Worm (Caenorhabditis elegans): ENCODE data around the gene dhrs-4.
A peak's percentile ranks its signal among the peaks of the same experiment; 100 is the strongest.

The dhrs-4 gene

ce11 chrV:12950812-12951528 lies 28.6 kb downstream of the dhrs-4 start, which contains the start of the genes T16G1.9 and T16G1.18 (continued):
- TF ChIP-seq ceh-45 (GFP tag; IDR thresholded peaks at IDR 0.05) = no peak
- TF ChIP-seq sdc-2 (tag; optimal IDR thresholded peaks at IDR 0.05) = no peak
- no peak for TF ChIP-seq pat-9 (tag; optimal IDR thresholded peaks at IDR 0.05)
- no peak for TF ChIP-seq unc-3 (GFP tag; conservative IDR thresholded peaks at IDR 0.05)
- TF ChIP-seq unc-3 (tag; optimal IDR thresholded peaks at IDR 0.05) = no peak
- no peak for TF ChIP-seq hlh-13 (GFP tag; optimal IDR thresholded peaks at IDR 0.05)
- TF ChIP-seq pha-2 (tag; optimal IDR thresholded peaks at IDR 0.05) = no peak
- TF ChIP-seq dmd-4 (tag; optimal IDR thresholded peaks at IDR 0.05; ENCODE audit: borderline replicate concordance) = no peak
- no peak for TF ChIP-seq syd-9 (tag; optimal IDR thresholded peaks at IDR 0.05)
- no peak for TF ChIP-seq fkh-6 (tag; optimal IDR thresholded peaks at IDR 0.05)
- no peak for TF ChIP-seq ceh-18 (tag; optimal IDR thresholded peaks at IDR 0.05)
- TF ChIP-seq gmeb-2 (tag; optimal IDR thresholded peaks at IDR 0.05) = no peak

- TF ChIP-seq ceh-2 (tag; optimal IDR thresholded peaks at IDR 0.05) = peak; percentile 10
- no peak for TF ChIP-seq ceh-19 (GFP tag; optimal IDR thresholded peaks at IDR 0.05)
- TF ChIP-seq ets-4 (tag; optimal IDR thresholded peaks at IDR 0.05) = peak; percentile 1
- TF ChIP-seq ceh-31 (tag; optimal IDR thresholded peaks at IDR 0.05) = peak; percentile 4
- TF ChIP-seq npax-4 (tag; optimal IDR thresholded peaks at IDR 0.05) = no peak
Observed at ce11 chrV:12952287-12952686, 29.9 kb downstream of the dhrs-4 start, which contains the start of gene pqn-68. TSS of gene pqn-68 (plus strand) at chrV:12952636.

- no peak for TF ChIP-seq hlh-8 (tag; optimal IDR thresholded peaks at IDR 0.05)
- TF ChIP-seq eyg-1 (tag; optimal IDR thresholded peaks at IDR 0.05) = no peak
- TF ChIP-seq ref-2 (tag; optimal IDR thresholded peaks at IDR 0.05) = no peak
- no peak for TF ChIP-seq K02D7.2 (tag; optimal IDR thresholded peaks at IDR 0.05)
Observed at ce11 chrV:12953702-12954101, 31.3 kb downstream of the dhrs-4 start, which contains the start of gene eif-3.K. TSS of gene eif-3.K (plus strand) at chrV:12954002.

ce11 chrV:12954261-12954660 lies 31.9 kb downstream of the dhrs-4 start:
- no peak for TF ChIP-seq nhr-232 (tag; optimal IDR thresholded peaks at IDR 0.05)
- TF ChIP-seq hlh-13 (GFP tag; optimal IDR thresholded peaks at IDR 0.05) = no peak
- TF ChIP-seq ceh-6 (GFP tag; optimal IDR thresholded peaks at IDR 0.05) = no peak
- TF ChIP-seq ama-1 (optimal IDR thresholded peaks at IDR 0.05) = no peak
- no peak for TF ChIP-seq zip-5 (tag; optimal IDR thresholded peaks at IDR 0.05)
- no peak for TF ChIP-seq ref-2 (tag; optimal IDR thresholded peaks at IDR 0.05)

- TF ChIP-seq unc-55 (GFP tag; optimal IDR thresholded peaks at IDR 0.05) = no peak
- TF ChIP-seq pag-3 (tag; optimal IDR thresholded peaks at IDR 0.05; ENCODE audit: borderline replicate concordance) = no peak
- TF ChIP-seq sdc-2 (tag; optimal IDR thresholded peaks at IDR 0.05) = no peak
- TF ChIP-seq hlh-13 (GFP tag; optimal IDR thresholded peaks at IDR 0.05) = no peak
- no peak for TF ChIP-seq ahr-1 (tag; optimal IDR thresholded peaks at IDR 0.05)
- no peak for TF ChIP-seq ama-1 (optimal IDR thresholded peaks at IDR 0.05)
- no peak for TF ChIP-seq F13H6.1 (tag; optimal IDR thresholded peaks at IDR 0.05)
- no peak for TF ChIP-seq dve-1 (tag; optimal IDR thresholded peaks at IDR 0.05)
- no peak for TF ChIP-seq hlh-8 (tag; optimal IDR thresholded peaks at IDR 0.05)
- no peak for TF ChIP-seq ceh-22 (tag; optimal IDR thresholded peaks at IDR 0.05)
- no peak for TF ChIP-seq fax-1 (tag; optimal IDR thresholded peaks at IDR 0.05)
- no peak for TF ChIP-seq ceh-14 (tag; optimal IDR thresholded peaks at IDR 0.05)
- TF ChIP-seq fkh-6 (tag; optimal IDR thresholded peaks at IDR 0.05) = no peak
Observed at ce11 chrV:12961085-12961560, 38.7 kb downstream of the dhrs-4 start, which contains the start of gene mpst-7. TSS of gene mpst-7 (minus strand) at chrV:12961135.

All from whole organism, late embryonic.